Fruit fly (Drosophila melanogaster) whole organism: ENCODE data around the gene THADA.
A peak's percentile ranks its signal among the peaks of the same experiment; 100 is the strongest.
"Not testable (repeated sequence)": the region's sequence is repeated elsewhere in the genome, so short reads cannot be mapped to it uniquely, and the experiment has no call there.

Experiments used
- CG8478 ChIP-seq: fragments of >200 bp; optimal IDR thresholded peaks from 2 replicates; lab custom pipeline; 2018; ENCODE audit warnings: inconsistent platforms
- Dll ChIP-seq: fragments of >200 bp; optimal IDR thresholded peaks from 2 replicates; lab custom pipeline; 2017
- EcR ChIP-seq, 2 experiments: fragments of >200 bp; optimal IDR thresholded peaks; 2 replicates each; lab custom pipeline; 2017; ENCODE audit warnings: missing biosample characterization in 2 of 2, missing genetic modification characterization in 2 of 2, missing genetic modification reagents in 2 of 2
- pan ChIP-seq: fragments of >200 bp; optimal IDR thresholded peaks from 2 replicates; lab custom pipeline; 2017
- psq ChIP-seq: fragments of >200 bp; optimal IDR thresholded peaks from 2 replicates; lab custom pipeline; 2017
- usp ChIP-seq: fragments of >200 bp; optimal IDR thresholded peaks from 2 replicates; lab custom pipeline; 2017; ENCODE audit warnings: missing biosample characterization, missing genetic modification characterization, mixed read lengths

Gene THADA

DNA sequence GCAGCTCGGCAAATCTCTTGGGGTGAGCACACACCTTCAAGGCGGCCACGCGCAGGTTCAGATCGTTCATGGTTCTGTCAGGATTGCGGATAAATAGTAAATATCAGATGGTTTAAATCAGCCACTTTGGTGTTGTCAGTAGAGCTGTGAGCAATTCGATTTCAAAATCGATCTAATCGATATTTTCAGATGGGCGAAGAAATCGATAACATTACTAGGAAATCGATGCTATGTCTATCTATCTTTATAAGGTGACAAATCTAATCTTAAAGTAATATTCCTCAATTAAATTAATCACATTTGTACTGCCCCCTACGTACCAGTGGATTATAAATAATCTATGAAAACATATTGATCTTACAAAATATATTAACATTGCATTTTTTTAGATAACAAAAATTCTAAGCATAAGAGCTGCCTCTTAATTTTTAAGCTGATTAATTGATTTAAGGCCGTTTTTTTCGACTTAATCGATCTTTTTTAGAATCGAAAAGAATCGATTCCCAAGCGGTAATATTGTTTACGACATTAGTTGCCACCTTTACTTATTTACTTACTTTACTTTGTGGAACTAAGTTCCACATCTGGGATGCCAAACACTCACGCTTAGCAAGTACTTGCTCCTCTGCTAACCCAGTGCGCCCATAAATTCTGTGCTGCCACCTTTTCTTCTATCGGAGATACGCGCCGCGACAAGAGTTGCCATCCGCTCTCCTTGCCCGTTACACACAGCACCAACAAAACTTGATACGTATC lies at the start of gene THADA:
THADA (minus strand) TSS at position 136 of the 756 bp plus-strand sequence.
- TF ChIP-seq CG8478 (lab: Kevin White, UChicago) (no peak), pan (lab: Kevin White, UChicago) (no peak), Dll (lab: Kevin White, UChicago) (no peak), EcR (GFP tag; optimal IDR thresholded peaks at IDR 0.05; lab: Kevin White, UChicago) (no peak), psq (lab: Kevin White, UChicago) (no peak), usp (GFP tag; lab: Kevin White, UChicago) (no peak)

DNA sequence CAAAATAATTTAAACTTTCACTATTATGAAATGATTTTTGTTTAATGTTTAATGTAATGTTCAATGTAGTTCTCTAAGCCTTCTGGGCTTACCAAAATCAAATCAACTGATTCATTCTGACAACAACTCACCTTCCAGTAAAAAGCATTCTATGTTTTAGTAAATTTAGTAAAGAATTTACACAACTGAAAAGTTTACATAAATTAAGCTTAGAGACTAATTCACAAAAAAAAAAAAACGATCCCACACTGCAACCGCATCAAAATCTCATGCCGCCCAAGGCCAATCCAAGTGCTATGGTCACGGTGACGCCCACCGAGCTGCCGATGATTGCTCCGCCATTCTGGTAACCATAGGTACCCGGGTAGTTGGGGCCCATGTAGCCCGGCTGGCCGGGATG lies 44.7 kb upstream of the THADA start, which contains the start of gene CG45486:
CG45486 (minus strand) TSS at position 101 of the 400 bp plus-strand sequence.
- TF ChIP-seq psq, CG8478, Dll (lab: Kevin White, UChicago): not testable (repeated sequence)

DNA sequence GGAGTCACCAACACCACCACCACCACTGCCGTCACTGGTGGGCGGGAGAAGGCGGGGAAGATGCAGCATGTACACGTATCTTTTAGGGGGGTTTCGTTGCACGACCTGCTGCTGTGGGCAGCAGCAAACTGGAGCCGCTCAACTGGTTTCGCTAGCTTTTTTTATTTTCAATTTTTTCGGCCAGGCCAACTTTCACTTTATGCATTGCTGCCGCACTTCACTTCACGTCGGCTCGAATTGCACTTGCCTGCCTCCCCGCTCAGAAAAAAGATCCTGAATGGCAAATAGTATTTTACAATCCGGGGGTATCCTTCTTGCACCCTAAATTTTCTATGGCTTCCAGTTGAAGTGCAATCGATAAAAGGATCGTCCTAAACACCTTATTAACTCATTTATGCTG lies 34.7 kb upstream of the THADA start:
- TF ChIP-seq usp (GFP tag; lab: Kevin White, UChicago), result no peak
- TF ChIP-seq EcR (GFP tag; optimal IDR thresholded peaks at IDR 0.05; lab: Kevin White, UChicago), result no peak
- TF ChIP-seq psq (lab: Kevin White, UChicago), result no peak
- TF ChIP-seq CG8478 (lab: Kevin White, UChicago), result no peak
- no peak for TF ChIP-seq Dll (lab: Kevin White, UChicago)
- TF ChIP-seq pan (lab: Kevin White, UChicago), result no peak

DNA sequence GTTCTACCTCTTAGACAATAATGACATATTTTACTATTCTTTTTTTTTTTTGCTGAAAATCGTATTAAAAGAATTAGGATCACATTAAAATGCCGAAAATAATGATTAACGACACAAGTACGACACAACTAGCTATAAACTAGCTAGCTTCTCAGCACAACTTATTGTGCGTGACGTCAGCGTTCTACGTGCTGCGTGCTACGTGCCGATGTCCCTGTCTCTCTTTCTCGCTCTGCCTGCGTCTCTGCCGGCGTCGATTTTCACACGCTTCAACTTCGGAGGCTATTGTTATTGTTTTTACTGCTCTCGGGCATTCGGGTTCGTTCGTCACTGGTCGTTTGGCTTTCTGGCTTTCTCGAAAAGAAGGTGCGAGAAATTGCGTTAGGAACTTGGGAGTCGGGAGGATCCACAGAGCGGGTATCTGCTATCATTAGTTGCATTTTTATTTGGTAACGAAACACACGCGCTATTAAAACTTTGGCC lies 32.7 kb upstream of the THADA start:
- TF ChIP-seq psq (lab: Kevin White, UChicago), result no peak
- no peak for TF ChIP-seq pan (lab: Kevin White, UChicago)
- no peak for TF ChIP-seq usp (GFP tag; lab: Kevin White, UChicago)
- TF ChIP-seq EcR (GFP tag; optimal IDR thresholded peaks at IDR 0.05; lab: Kevin White, UChicago), result no peak

DNA sequence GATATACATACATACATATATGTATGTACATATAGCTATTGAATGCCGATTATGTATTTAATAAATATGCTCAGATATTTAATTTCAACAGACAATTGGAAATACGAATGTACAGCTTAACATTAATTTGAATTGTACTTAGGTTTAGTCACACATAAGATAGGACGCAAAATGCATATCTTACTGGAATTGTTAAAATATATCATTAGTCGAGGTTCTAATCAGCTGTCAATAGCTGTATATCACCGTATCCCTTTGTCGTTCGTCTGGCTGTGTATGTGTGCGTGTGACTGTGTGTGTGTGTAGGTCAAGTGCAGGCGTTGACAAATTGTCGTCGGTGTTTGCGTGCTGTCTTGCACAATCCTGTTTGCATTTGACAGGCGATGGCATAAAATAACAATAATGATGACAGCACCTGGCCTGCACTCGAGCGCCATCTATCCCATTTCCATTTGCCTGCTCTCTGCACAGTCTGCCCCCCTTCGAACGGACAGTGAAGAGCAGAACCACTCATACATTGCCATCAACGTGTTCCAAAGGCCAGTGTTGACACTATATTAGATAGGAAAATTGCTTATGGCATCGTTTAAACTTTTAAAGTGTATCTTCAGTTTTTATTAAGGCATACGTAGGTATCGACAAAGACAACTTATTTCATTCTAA lies 32.1 kb upstream of the THADA start:
- TF ChIP-seq pan (lab: Kevin White, UChicago) (no peak), CG8478 (lab: Kevin White, UChicago) (no peak), psq (lab: Kevin White, UChicago) (no peak), Dll (lab: Kevin White, UChicago) (no peak), usp (GFP tag; lab: Kevin White, UChicago) (no peak), EcR (GFP tag; optimal IDR thresholded peaks at IDR 0.05; lab: Kevin White, UChicago) (no peak)

DNA sequence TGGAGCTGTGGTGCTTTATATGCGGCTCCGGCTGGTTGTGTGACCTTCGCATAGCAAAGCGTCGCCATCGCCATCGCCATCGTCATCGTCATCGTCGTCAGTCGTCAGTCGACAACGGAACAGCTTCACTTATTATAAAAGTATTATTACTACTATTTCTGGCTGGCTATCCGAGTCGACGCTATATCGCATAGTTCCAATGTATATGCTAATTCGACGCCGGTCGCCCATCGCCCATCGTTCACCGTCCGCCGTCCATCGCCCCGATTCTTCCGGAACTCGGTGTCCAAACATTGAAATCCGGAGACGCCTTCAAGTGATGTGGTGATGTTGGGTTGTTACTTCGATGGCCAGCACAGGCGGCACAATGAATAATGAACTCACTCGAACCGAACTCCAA lies 26.7 kb upstream of the THADA start:
- TF ChIP-seq CG8478 (lab: Kevin White, UChicago) (no peak), psq (lab: Kevin White, UChicago) (no peak), EcR (GFP tag; optimal IDR thresholded peaks at IDR 0.05; lab: Kevin White, UChicago) (no peak)

dm6 chrX:19890010-19890665 lies 24.8 kb upstream of the THADA start, which contains the start of gene amn:
Gene amn (minus strand): TSS chrX:19890060.
- TF ChIP-seq Dll (lab: Kevin White, UChicago) (no peak), EcR (GFP tag; optimal IDR thresholded peaks at IDR 0.05; lab: Kevin White, UChicago) (no peak), pan (lab: Kevin White, UChicago) (no peak), usp (GFP tag; lab: Kevin White, UChicago) (no peak), psq (lab: Kevin White, UChicago) (no peak), CG8478 (lab: Kevin White, UChicago) (no peak)

dm6 chrX:19889128-19889756 lies 23.9 kb upstream of the THADA start:
- no peak for TF ChIP-seq psq (lab: Kevin White, UChicago)

- TF ChIP-seq psq (lab: Kevin White, UChicago), result no peak
- TF ChIP-seq Dll (lab: Kevin White, UChicago), result peak; percentile 88
- TF ChIP-seq CG8478 (lab: Kevin White, UChicago), result peak; percentile 45
- TF ChIP-seq pan (lab: Kevin White, UChicago), result no peak
- no peak for TF ChIP-seq usp (GFP tag; lab: Kevin White, UChicago)
Observed at dm6 chrX:19886936-19887934, 21.9 kb upstream of the THADA start.

- TF ChIP-seq Dll (lab: Kevin White, UChicago) (no peak), usp (GFP tag; lab: Kevin White, UChicago) (no peak), pan (lab: Kevin White, UChicago) (no peak), EcR (GFP tag; optimal IDR thresholded peaks at IDR 0.05; lab: Kevin White, UChicago) (no peak), psq (lab: Kevin White, UChicago) (no peak), CG8478 (lab: Kevin White, UChicago) (no peak)
Observed at dm6 chrX:19886515-19886914, 21.2 kb upstream of the THADA start.
